Worm (Caenorhabditis elegans): ENCODE data around the gene srj-13.

The srj-13 gene

DNA sequence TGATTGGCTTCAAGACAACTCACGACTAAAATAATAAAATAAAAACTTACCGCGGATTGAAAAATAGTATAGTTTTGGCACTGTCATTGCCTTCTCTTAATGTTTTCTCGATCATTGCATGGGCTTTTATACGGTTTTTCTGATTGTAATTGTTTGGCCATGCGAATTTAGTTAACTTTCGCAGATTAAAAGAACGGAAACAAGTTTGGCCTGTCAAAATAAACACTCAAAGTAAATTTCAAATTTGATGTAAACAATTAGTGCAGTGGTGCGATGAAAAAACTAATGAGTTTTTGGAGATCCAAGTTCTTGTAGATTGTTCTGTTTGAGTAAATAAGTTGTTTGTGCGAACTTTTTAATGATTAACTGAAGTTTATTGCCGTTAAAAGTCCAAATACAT is 3.3 kb upstream of the srj-13 start, which contains the start of gene gst-41:
TSS of gene gst-41 (minus strand) at position 101 of the 400 bp plus-strand sequence.
- TF ChIP-seq ztf-11 (tag; optimal IDR thresholded peaks at IDR 0.05) = no peak
- no peak for TF ChIP-seq nhr-23 (tag; optimal IDR thresholded peaks at IDR 0.05)
- TF ChIP-seq skn-1 (tag; optimal IDR thresholded peaks at IDR 0.05) = no peak
- TF ChIP-seq lin-13 (GFP tag; optimal IDR thresholded peaks at IDR 0.05) = no peak
- no peak for TF ChIP-seq mab-5 (tag; optimal IDR thresholded peaks at IDR 0.05)
- no peak for TF ChIP-seq sma-9 (GFP tag; optimal IDR thresholded peaks at IDR 0.05)
- no peak for TF ChIP-seq sma-9 (tag; optimal IDR thresholded peaks at IDR 0.05)
- no peak for TF ChIP-seq ceh-16 (tag; optimal IDR thresholded peaks at IDR 0.05)
- no peak for TF ChIP-seq snpc-4 (tag; optimal IDR thresholded peaks at IDR 0.05)
- no peak for TF ChIP-seq ztf-4 (tag; optimal IDR thresholded peaks at IDR 0.05)
- TF ChIP-seq peb-1 (tag; optimal IDR thresholded peaks at IDR 0.05) = no peak
- TF ChIP-seq mdl-1 (tag; optimal IDR thresholded peaks at IDR 0.05) = no peak
- TF ChIP-seq alr-1 (tag; optimal IDR thresholded peaks at IDR 0.05) = no peak
- no peak for TF ChIP-seq dmd-4 (tag; optimal IDR thresholded peaks at IDR 0.05)
- no peak for TF ChIP-seq ztf-1 (GFP tag; conservative IDR thresholded peaks at IDR 0.05)
- no peak for TF ChIP-seq nhr-25 (tag; optimal IDR thresholded peaks at IDR 0.05)
- TF ChIP-seq C34F6.9 (tag; optimal IDR thresholded peaks at IDR 0.05) = no peak
- no peak for TF ChIP-seq nhr-12 (tag; optimal IDR thresholded peaks at IDR 0.05)
- TF ChIP-seq nhr-77 (tag; optimal IDR thresholded peaks at IDR 0.05) = no peak
- no peak for TF ChIP-seq egl-27 (tag; optimal IDR thresholded peaks at IDR 0.05)
- TF ChIP-seq unc-62 (GFP tag; optimal IDR thresholded peaks at IDR 0.05) = no peak

ce11 chrV:7400095-7400494 is 2.4 kb upstream of the srj-13 start, which contains the start of gene cnc-9:
Gene cnc-9 (minus strand): TSS chrV:7400195.
- TF ChIP-seq elt-3 (tag; optimal IDR thresholded peaks at IDR 0.05) = no peak
- no peak for TF ChIP-seq ama-1 (optimal IDR thresholded peaks at IDR 0.05)
- TF ChIP-seq lin-11 (tag; optimal IDR thresholded peaks at IDR 0.05) = no peak
- no peak for TF ChIP-seq crh-2 (tag; optimal IDR thresholded peaks at IDR 0.05)
- no peak for TF ChIP-seq sem-4 (tag; optimal IDR thresholded peaks at IDR 0.05)
- no peak for TF ChIP-seq alr-1 (tag; optimal IDR thresholded peaks at IDR 0.05)
- TF ChIP-seq lsy-2 (tag; optimal IDR thresholded peaks at IDR 0.05) = no peak
- no peak for TF ChIP-seq nhr-21 (tag; optimal IDR thresholded peaks at IDR 0.05)
- no peak for TF ChIP-seq nhr-6 (tag; optimal IDR thresholded peaks at IDR 0.05)
- TF ChIP-seq nhr-129 (tag; optimal IDR thresholded peaks at IDR 0.05) = no peak
- TF ChIP-seq unc-62 (GFP tag; optimal IDR thresholded peaks at IDR 0.05) = no peak
- no peak for TF ChIP-seq ceh-82 (tag; optimal IDR thresholded peaks at IDR 0.05)
- TF ChIP-seq nhr-77 (tag; optimal IDR thresholded peaks at IDR 0.05) = no peak
- TF ChIP-seq ztf-4 (tag; optimal IDR thresholded peaks at IDR 0.05) = no peak
- TF ChIP-seq aly-2 (tag; optimal IDR thresholded peaks at IDR 0.05) = no peak
- TF ChIP-seq C34F6.9 (tag; optimal IDR thresholded peaks at IDR 0.05) = no peak
- no peak for TF ChIP-seq blmp-1 (tag; optimal IDR thresholded peaks at IDR 0.05; ENCODE audit: insufficient read depth)
- no peak for TF ChIP-seq ZK546.5 (tag; optimal IDR thresholded peaks at IDR 0.05)
- no peak for TF ChIP-seq lin-13 (GFP tag; optimal IDR thresholded peaks at IDR 0.05)

DNA sequence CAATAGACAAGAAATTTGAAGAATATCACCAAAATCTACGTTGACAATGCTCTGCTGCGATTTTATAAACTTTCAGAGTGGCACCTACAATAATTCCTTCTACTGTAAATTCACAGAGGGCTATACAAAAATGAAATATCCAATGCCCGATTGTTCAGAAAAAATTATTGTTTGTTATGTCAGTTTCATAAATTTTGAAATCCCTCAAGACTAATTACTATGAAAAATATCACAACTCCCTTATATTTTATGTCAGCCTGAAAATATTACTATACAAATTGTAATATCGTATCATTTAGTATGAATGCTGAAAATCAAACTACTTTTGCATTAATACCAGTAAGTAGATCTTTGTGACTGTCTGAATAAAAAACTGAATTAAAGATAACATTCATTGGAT is 1.9 kb upstream of the srj-13 start, which contains the start of gene srx-60:
TSS of gene srx-60 (plus strand) at position 301 of the 400 bp plus-strand sequence.
- TF ChIP-seq gmeb-1 (tag; optimal IDR thresholded peaks at IDR 0.05) (no peak), nhr-25 (tag; optimal IDR thresholded peaks at IDR 0.05) (no peak), ZK546.5 (tag; optimal IDR thresholded peaks at IDR 0.05) (no peak), crh-2 (tag; optimal IDR thresholded peaks at IDR 0.05) (no peak), unc-55 (GFP tag; optimal IDR thresholded peaks at IDR 0.05) (no peak), R02D3.7 (tag; optimal IDR thresholded peaks at IDR 0.05) (no peak), lin-13 (GFP tag; optimal IDR thresholded peaks at IDR 0.05) (no peak), elt-1 (tag; optimal IDR thresholded peaks at IDR 0.05) (no peak), mdl-1 (tag; optimal IDR thresholded peaks at IDR 0.05) (no peak), lin-11 (tag; optimal IDR thresholded peaks at IDR 0.05) (no peak), nhr-10 (tag; optimal IDR thresholded peaks at IDR 0.05) (no peak), mbf-1 (tag; optimal IDR thresholded peaks at IDR 0.05) (no peak), nhr-23 (tag; optimal IDR thresholded peaks at IDR 0.05) (no peak), ceh-16 (tag; optimal IDR thresholded peaks at IDR 0.05) (no peak), nhr-21 (tag; optimal IDR thresholded peaks at IDR 0.05) (no peak), ztf-11 (tag; optimal IDR thresholded peaks at IDR 0.05) (no peak), aly-2 (tag; optimal IDR thresholded peaks at IDR 0.05) (no peak), nhr-6 (tag; optimal IDR thresholded peaks at IDR 0.05) (no peak)

Measured in whole organism, L2 larva.